Fruit fly (Drosophila melanogaster) whole organism, embryonic: ENCODE data around the gene Roc1b.

ENCODE experiments used
- ATbp ChIP-seq: fragments of 200-800 bp; sonication (Bioruptor generic); optimal IDR thresholded peaks from 2 replicates; lab custom pipeline; 2017; ENCODE audit warnings: missing biosample characterization, mild to moderate bottlenecking, missing genetic modification characterization, missing genetic modification reagents
- Bgb ChIP-seq: fragments of 200-800 bp; sonication (Bioruptor generic); IDR thresholded peaks from 2 replicates; pipeline ENCODE4 v1.3.6; 2022; ENCODE audit warnings: missing biosample characterization, missing genetic modification characterization; ENCODE audit not compliant: partially characterized antibody
- Blimp-1 ChIP-seq: fragments of 200-800 bp; sonication (Bioruptor generic); optimal IDR thresholded peaks from 3 replicates; lab custom pipeline; 2018; ENCODE audit warnings: missing biosample characterization, missing genetic modification characterization, mild to moderate bottlenecking, moderate library complexity, missing genetic modification reagents
- CG10147 ChIP-seq: fragments of 200-800 bp; sonication (Bioruptor generic); optimal IDR thresholded peaks from 2 replicates; lab custom pipeline; 2019; ENCODE audit warnings: missing biosample characterization, mild to moderate bottlenecking, missing genetic modification characterization, moderate library complexity
- CG10209 ChIP-seq: fragments of 200-800 bp; sonication (Bioruptor generic); optimal IDR thresholded peaks from 3 replicates; lab custom pipeline; 2017; ENCODE audit warnings: missing biosample characterization, mild to moderate bottlenecking, missing genetic modification characterization, missing genetic modification reagents
- CG11247 ChIP-seq: fragments of 200-800 bp; sonication (Bioruptor generic); IDR thresholded peaks from 2 replicates; pipeline ENCODE4 v1.3.6; 2022; ENCODE audit warnings: missing biosample characterization, missing genetic modification characterization
- CG11504 ChIP-seq: fragments of 200-800 bp; sonication (Bioruptor generic); optimal IDR thresholded peaks from 3 replicates; lab custom pipeline; 2019; ENCODE audit warnings: missing biosample characterization, mild to moderate bottlenecking, missing genetic modification characterization, moderate library complexity
- CG12071 ChIP-seq: fragments of 200-800 bp; sonication (Bioruptor generic); optimal IDR thresholded peaks from 3 replicates; lab custom pipeline; 2018; ENCODE audit warnings: missing biosample characterization, mild to moderate bottlenecking, missing genetic modification characterization
- CG13123 ChIP-seq: fragments of 200-800 bp; sonication (Bioruptor generic); optimal IDR thresholded peaks from 2 replicates; lab custom pipeline; 2016; ENCODE audit warnings: missing biosample characterization, missing genetic modification characterization
- CG13624 ChIP-seq: fragments of 200-800 bp; sonication (Bioruptor generic); optimal IDR thresholded peaks from 2 replicates; lab custom pipeline; 2016; ENCODE audit warnings: missing biosample characterization, missing genetic modification characterization
- CG14667 ChIP-seq: fragments of 200-800 bp; sonication (Bioruptor generic); IDR thresholded peaks from 2 replicates; pipeline ENCODE4 v1.3.6; 2022; ENCODE audit warnings: missing biosample characterization, missing genetic modification characterization
- CG1529 ChIP-seq: fragments of 200-800 bp; sonication (Bioruptor generic); optimal IDR thresholded peaks from 3 replicates; lab custom pipeline; 2018; ENCODE audit warnings: missing biosample characterization, missing genetic modification characterization
- CG15479 ChIP-seq: fragments of 200-800 bp; sonication (Bioruptor generic); optimal IDR thresholded peaks from 3 replicates; lab custom pipeline; 2019; ENCODE audit warnings: missing biosample characterization, mild to moderate bottlenecking, missing genetic modification characterization, moderate library complexity
- CG1602 ChIP-seq: fragments of 200-800 bp; sonication (Bioruptor generic); optimal IDR thresholded peaks from 3 replicates; lab custom pipeline; 2016; ENCODE audit warnings: missing biosample characterization, missing genetic modification characterization
- CG16815 ChIP-seq: fragments of 200-800 bp; sonication (Bioruptor generic); optimal IDR thresholded peaks from 3 replicates; lab custom pipeline; 2017; ENCODE audit warnings: missing biosample characterization, mild to moderate bottlenecking, missing genetic modification characterization
- CG17361 ChIP-seq: fragments of 200-800 bp; sonication (Bioruptor generic); IDR thresholded peaks from 3 replicates; pipeline ENCODE4 v1.3.6; 2022; ENCODE audit warnings: missing biosample characterization, missing genetic modification characterization
- CG17612 ChIP-seq: fragments of 200-800 bp; sonication (Bioruptor generic); IDR thresholded peaks from 2 replicates; pipeline ENCODE4 v1.3.6; 2022; ENCODE audit warnings: missing biosample characterization, missing genetic modification characterization
- CG2202 ChIP-seq: fragments of 200-800 bp; sonication (Bioruptor generic); optimal IDR thresholded peaks from 2 replicates; lab custom pipeline; 2018; ENCODE audit warnings: missing biosample characterization, mild to moderate bottlenecking, missing genetic modification characterization
- CG2875 ChIP-seq: fragments of 200-800 bp; sonication (Bioruptor generic); optimal IDR thresholded peaks from 2 replicates; lab custom pipeline; 2017; ENCODE audit warnings: missing biosample characterization, mild to moderate bottlenecking, missing genetic modification characterization, missing genetic modification reagents
- CG34224 ChIP-seq: fragments of 200-800 bp; sonication (Bioruptor generic); IDR thresholded peaks from 3 replicates; pipeline ENCODE4 v1.3.6; 2022; ENCODE audit warnings: missing biosample characterization, missing genetic modification characterization; ENCODE audit not compliant: partially characterized antibody
- CG3995 ChIP-seq: fragments of 200-800 bp; sonication (Bioruptor generic); optimal IDR thresholded peaks from 3 replicates; lab custom pipeline; 2016; ENCODE audit warnings: missing biosample characterization, missing genetic modification characterization
- CG5245 ChIP-seq: fragments of 200-800 bp; sonication (Bioruptor generic); optimal IDR thresholded peaks from 3 replicates; lab custom pipeline; 2016; ENCODE audit warnings: missing biosample characterization, missing genetic modification characterization
- CG6272 ChIP-seq: fragments of 200-800 bp; sonication (Bioruptor generic); IDR thresholded peaks from 2 replicates; pipeline ENCODE4 v1.3.6; 2022; ENCODE audit warnings: missing biosample characterization, missing genetic modification characterization
- CG7786 ChIP-seq: fragments of 200-800 bp; sonication (Bioruptor generic); optimal IDR thresholded peaks from 2 replicates; lab custom pipeline; 2016; ENCODE audit warnings: missing biosample characterization, missing genetic modification characterization
- CG8478 ChIP-seq: fragments of >200 bp; optimal IDR thresholded peaks from 2 replicates; lab custom pipeline; 2018
- CG9797 ChIP-seq: fragments of 200-800 bp; sonication (Bioruptor generic); optimal IDR thresholded peaks from 3 replicates; lab custom pipeline; 2018; ENCODE audit warnings: missing biosample characterization, mild to moderate bottlenecking, missing genetic modification characterization
- CrebB ChIP-seq: fragments of 200-800 bp; sonication (Bioruptor generic); optimal IDR thresholded peaks from 3 replicates; lab custom pipeline; 2018; ENCODE audit warnings: missing biosample characterization, mild to moderate bottlenecking, missing genetic modification characterization
- Ets97D ChIP-seq: fragments of 200-800 bp; sonication (Bioruptor generic); optimal IDR thresholded peaks from 3 replicates; lab custom pipeline; 2016; ENCODE audit warnings: missing biosample characterization, missing genetic modification characterization
- Fer1 ChIP-seq: fragments of 200-800 bp; sonication (Bioruptor generic); optimal IDR thresholded peaks from 2 replicates; lab custom pipeline; 2017; ENCODE audit warnings: missing biosample characterization, mild to moderate bottlenecking, missing genetic modification characterization
- Hmr ChIP-seq: fragments of 200-800 bp; sonication (Bioruptor generic); optimal IDR thresholded peaks from 3 replicates; lab custom pipeline; 2017; ENCODE audit warnings: mild to moderate bottlenecking, missing biosample characterization, missing genetic modification reagents, missing genetic modification characterization
- Kr ChIP-seq: fragments of 200-800 bp; sonication (Bioruptor generic); optimal IDR thresholded peaks from 2 replicates; lab custom pipeline; 2017; ENCODE audit warnings: missing biosample characterization, mild to moderate bottlenecking, missing genetic modification characterization
- MBD-R2 ChIP-seq: fragments of 200-800 bp; sonication (Bioruptor generic); IDR thresholded peaks from 2 replicates; pipeline ENCODE4 v1.3.6; 2022; ENCODE audit warnings: missing biosample characterization, missing genetic modification characterization
- Oli ChIP-seq: fragments of 200-800 bp; sonication (Bioruptor generic); optimal IDR thresholded peaks from 2 replicates; lab custom pipeline; 2018; ENCODE audit warnings: missing biosample characterization, mild to moderate bottlenecking, missing genetic modification characterization, moderate library complexity
- Rfx ChIP-seq: fragments of 200-800 bp; sonication (Bioruptor generic); IDR thresholded peaks from 2 replicates; pipeline ENCODE4 v1.3.6; 2022; ENCODE audit warnings: missing biosample characterization, missing genetic modification characterization
- Sry-δ ChIP-seq: fragments of 200-800 bp; sonication (Bioruptor generic); optimal IDR thresholded peaks from 2 replicates; lab custom pipeline; 2016; ENCODE audit warnings: missing biosample characterization, missing genetic modification characterization
- amos ChIP-seq: fragments of 200-800 bp; sonication (Bioruptor generic); IDR thresholded peaks from 2 replicates; pipeline ENCODE4 v1.3.6; 2022; ENCODE audit warnings: missing biosample characterization, missing genetic modification characterization; ENCODE audit not compliant: partially characterized antibody
- aop ChIP-seq: fragments of 200-800 bp; sonication (Bioruptor generic); IDR thresholded peaks from 2 replicates; pipeline ENCODE4 v1.3.6; 2022; ENCODE audit warnings: missing biosample characterization, missing genetic modification characterization
- bbx ChIP-seq: fragments of 200-800 bp; sonication (Bioruptor generic); IDR thresholded peaks from 2 replicates; pipeline ENCODE4 v1.3.6; 2022; ENCODE audit warnings: missing biosample characterization, missing genetic modification characterization; ENCODE audit not compliant: partially characterized antibody
- croc ChIP-seq: fragments of 200-800 bp; sonication (Bioruptor generic); conservative IDR thresholded peaks from 3 replicates; pipeline ENCODE4 v1.3.6; 2022; ENCODE audit warnings: missing biosample characterization, missing genetic modification characterization
- dysf ChIP-seq: fragments of 200-800 bp; sonication (Bioruptor generic); IDR thresholded peaks from 3 replicates; pipeline ENCODE4 v1.3.6; 2022; ENCODE audit warnings: missing biosample characterization, missing genetic modification characterization
- en ChIP-seq: fragments of 200-800 bp; sonication (Bioruptor generic); optimal IDR thresholded peaks from 2 replicates; lab custom pipeline; 2016; ENCODE audit warnings: missing biosample characterization, missing genetic modification characterization
- ftz-f1 ChIP-seq: fragments of 200-800 bp; sonication (Bioruptor generic); optimal IDR thresholded peaks from 2 replicates; lab custom pipeline; 2016; ENCODE audit warnings: missing biosample characterization, missing genetic modification characterization
- hkb ChIP-seq, 2 experiments: fragments of 200-800 bp in 1 of 2; fragments of >200 bp in 1 of 2; sonication (Bioruptor generic) in 1 of 2; IDR thresholded peaks in 1 of 2; optimal IDR thresholded peaks in 1 of 2; 2 replicates each; pipeline versions ENCODE4 v1.3.6 to Lab custom; 2017 to 2022; ENCODE audit warnings: missing biosample characterization in 1 of 2, missing genetic modification characterization in 1 of 2
- inv ChIP-seq: fragments of 200-800 bp; sonication (Bioruptor generic); IDR thresholded peaks from 2 replicates; pipeline ENCODE4 v1.3.6; 2022; ENCODE audit warnings: missing biosample characterization, missing genetic modification characterization; ENCODE audit not compliant: partially characterized antibody
- lab ChIP-seq: fragments of 200-800 bp; sonication (Bioruptor generic); optimal IDR thresholded peaks from 3 replicates; lab custom pipeline; 2017; ENCODE audit warnings: missing biosample characterization, missing genetic modification characterization, mild to moderate bottlenecking, moderate library complexity, missing genetic modification reagents
- maf-S ChIP-seq: fragments of 200-800 bp; sonication (Bioruptor generic); optimal IDR thresholded peaks from 2 replicates; lab custom pipeline; 2016; ENCODE audit warnings: missing biosample characterization, missing genetic modification characterization
- nerfin-2 ChIP-seq: fragments of 200-800 bp; sonication (Bioruptor generic); IDR thresholded peaks from 2 replicates; pipeline ENCODE4 v1.3.6; 2022; ENCODE audit warnings: missing biosample characterization, missing genetic modification characterization; ENCODE audit not compliant: partially characterized antibody
- odd ChIP-seq: fragments of 200-800 bp; sonication (Bioruptor generic); optimal IDR thresholded peaks from 2 replicates; lab custom pipeline; 2017; ENCODE audit warnings: missing biosample characterization, mild to moderate bottlenecking, missing genetic modification characterization
- prd ChIP-seq, 3 experiments: fragments of >200 bp in 2 of 3; fragments of 200-800 bp in 1 of 3; sonication (Bioruptor generic) in 1 of 3; optimal IDR thresholded peaks in 2 of 3; IDR thresholded peaks in 1 of 3; 2 replicates in 2 of 3; 3 replicates in 1 of 3; pipeline versions ENCODE4 v1.3.6 to Lab custom; 2017 to 2022; ENCODE audit warnings: missing biosample characterization in 1 of 3, missing genetic modification characterization in 1 of 3
- tna ChIP-seq: fragments of 200-800 bp; sonication (Bioruptor generic); IDR thresholded peaks from 2 replicates; pipeline ENCODE4 v1.3.6; 2022; ENCODE audit warnings: missing biosample characterization, missing genetic modification characterization; ENCODE audit not compliant: partially characterized antibody

Gene Roc1b

dm6 chr3L:378072-378423 lies 20.3 kb downstream of the Roc1b start (continued):
- TF ChIP-seq CG11504 (tag; lab: Kevin White, UChicago) (no peak), CG5245 (GFP tag; lab: Kevin White, UChicago) (no peak), CG13123 (no peak), Oli (tag; lab: Kevin White, UChicago) (no peak), prd (optimal IDR thresholded peaks at IDR 0.05; lab: Kevin White, UChicago) (no peak), prd (GFP tag; IDR thresholded peaks at IDR 0.05; lab: Robert Waterston, UW) (no peak), hkb (optimal IDR thresholded peaks at IDR 0.05; lab: Kevin White, UChicago) (peak; percentile 38), hkb (GFP tag; IDR thresholded peaks at IDR 0.05; lab: Robert Waterston, UW) (no peak), nerfin-2 (GFP tag; lab: Robert Waterston, UW) (no peak), ftz-f1 (GFP tag; lab: Kevin White, UChicago) (no peak), CG3995 (GFP tag; lab: Kevin White, UChicago) (no peak), CrebB (tag; lab: Kevin White, UChicago) (no peak), CG17612 (GFP tag; lab: Robert Waterston, UW) (no peak), bbx (GFP tag; lab: Robert Waterston, UW) (peak; percentile 60), Blimp-1 (GFP tag; lab: Kevin White, UChicago) (no peak), CG13624 (GFP tag; lab: Kevin White, UChicago) (no peak), maf-S (GFP tag; lab: Kevin White, UChicago) (no peak), CG2202 (tag; lab: Kevin White, UChicago) (no peak), CG16815 (GFP tag; lab: Kevin White, UChicago) (no peak), Hmr (no peak), CG10147 (no peak), Sry-δ (GFP tag; lab: Kevin White, UChicago) (no peak), CG11247 (GFP tag; lab: Robert Waterston, UW) (no peak), CG1529 (no peak), croc (GFP tag; lab: Robert Waterston, UW) (no peak), Rfx (GFP tag; lab: Robert Waterston, UW) (no peak), en (GFP tag; lab: Kevin White, UChicago) (no peak), CG14667 (no peak), aop (GFP tag; lab: Robert Waterston, UW) (no peak), Kr (GFP tag; lab: Kevin White, UChicago) (no peak), ATbp (no peak), CG1602 (GFP tag; lab: Kevin White, UChicago) (no peak), CG6272 (peak; percentile 24; the same call in 1 of the 2 replicates), CG10209 (GFP tag; lab: Kevin White, UChicago) (no peak), amos (GFP tag; lab: Robert Waterston, UW) (peak; percentile 12; the same call in 1 of the 2 replicates), dysf (no peak), CG2875 (GFP tag; lab: Kevin White, UChicago) (no peak), tna (GFP tag; lab: Robert Waterston, UW) (peak; percentile 63; the same call in 1 of the 2 replicates), Ets97D (GFP tag; lab: Kevin White, UChicago) (no peak), Fer1 (GFP tag; lab: Kevin White, UChicago) (no peak), odd (GFP tag; lab: Kevin White, UChicago) (no peak), lab (GFP tag; lab: Kevin White, UChicago) (no peak), CG15479 (GFP tag; lab: Kevin White, UChicago) (peak; percentile 75), MBD-R2 (no peak), CG8478 (lab: Kevin White, UChicago) (peak; percentile 100), Bgb (peak; percentile 42; the same call in 1 of the 2 replicates), CG34224 (GFP tag; lab: Robert Waterston, UW) (0 out of 3 replicates have a peak, but pooled peaks have one; percentile 39), inv (GFP tag; lab: Robert Waterston, UW) (no peak), CG12071 (GFP tag; lab: Kevin White, UChicago) (no peak), CG7786 (no peak), CG9797 (GFP tag; lab: Kevin White, UChicago) (no peak), CG17361 (GFP tag; lab: Robert Waterston, UW) (no peak)
